Fruit fly (Drosophila melanogaster) whole organism, embryonic: Measurements from ENCODE around the gene CG31948.

Experiments used
- Asciz ChIP-seq: fragments of 200-800 bp; sonication (Bioruptor generic); optimal IDR thresholded peaks from 2 replicates; lab custom pipeline; 2017; ENCODE audit warnings: missing biosample characterization, mild to moderate bottlenecking, missing genetic modification characterization, missing genetic modification reagents
- CG10462 ChIP-seq: fragments of 200-800 bp; sonication (Bioruptor generic); optimal IDR thresholded peaks from 2 replicates; lab custom pipeline; 2016; ENCODE audit warnings: missing biosample characterization, missing genetic modification characterization
- CG14667 ChIP-seq: fragments of 200-800 bp; sonication (Bioruptor generic); IDR thresholded peaks from 2 replicates; pipeline ENCODE4 v1.3.6; 2022; ENCODE audit warnings: missing biosample characterization, missing genetic modification characterization
- CG15011 ChIP-seq: fragments of 200-800 bp; sonication (Bioruptor generic); optimal IDR thresholded peaks from 3 replicates; lab custom pipeline; 2018; ENCODE audit warnings: missing biosample characterization, mild to moderate bottlenecking, missing genetic modification characterization
- CG15479 ChIP-seq: fragments of 200-800 bp; sonication (Bioruptor generic); optimal IDR thresholded peaks from 3 replicates; lab custom pipeline; 2019; ENCODE audit warnings: missing biosample characterization, mild to moderate bottlenecking, missing genetic modification characterization, moderate library complexity
- CG32772 ChIP-seq: fragments of 200-800 bp; sonication (Bioruptor generic); IDR thresholded peaks from 2 replicates; pipeline ENCODE4 v1.3.6; 2022; ENCODE audit warnings: missing biosample characterization, missing genetic modification characterization
- CG3847 ChIP-seq: fragments of 200-800 bp; sonication (Bioruptor generic); IDR thresholded peaks from 2 replicates; pipeline ENCODE4 v1.3.6; 2022; ENCODE audit warnings: missing biosample characterization, missing genetic modification characterization
- CG3995 ChIP-seq: fragments of 200-800 bp; sonication (Bioruptor generic); optimal IDR thresholded peaks from 3 replicates; lab custom pipeline; 2016; ENCODE audit warnings: missing biosample characterization, missing genetic modification characterization
- CG42726 ChIP-seq: fragments of 200-800 bp; sonication (Bioruptor generic); IDR thresholded peaks from 2 replicates; pipeline ENCODE4 v1.3.6; 2022; ENCODE audit warnings: missing biosample characterization, missing genetic modification characterization; ENCODE audit not compliant: partially characterized antibody
- CG4707 ChIP-seq: fragments of 200-800 bp; sonication (Bioruptor generic); optimal IDR thresholded peaks from 2 replicates; lab custom pipeline; 2018; ENCODE audit warnings: missing biosample characterization, mild to moderate bottlenecking, missing genetic modification characterization, moderate library complexity
- CG8089 ChIP-seq: fragments of 200-800 bp; sonication (Bioruptor generic); optimal IDR thresholded peaks from 3 replicates; lab custom pipeline; 2016; ENCODE audit warnings: missing biosample characterization, missing genetic modification characterization
- Dll ChIP-seq: fragments of 200-800 bp; sonication (Bioruptor generic); IDR thresholded peaks from 4 replicates; pipeline ENCODE4 v1.3.6; 2022; ENCODE audit warnings: missing biosample characterization, missing genetic modification characterization; ENCODE audit not compliant: partially characterized antibody
- ERR ChIP-seq: fragments of 200-800 bp; sonication (Bioruptor generic); optimal IDR thresholded peaks from 2 replicates; lab custom pipeline; 2016; ENCODE audit warnings: missing biosample characterization, missing genetic modification characterization
- Neu2 ChIP-seq: fragments of 200-800 bp; sonication (Bioruptor generic); optimal IDR thresholded peaks from 3 replicates; lab custom pipeline; 2016; ENCODE audit warnings: missing biosample characterization, missing genetic modification characterization, borderline replicate concordance
- Pdp1 ChIP-seq, 2 experiments: fragments of 200-800 bp; sonication (Bioruptor generic); optimal IDR thresholded peaks; 3 replicates each; lab custom pipeline; 2016; ENCODE audit warnings: missing biosample characterization in 2 of 2, missing genetic modification characterization in 2 of 2, mild to moderate bottlenecking in 1 of 2, moderate library complexity in 1 of 2
- Sin3A ChIP-seq: fragments of >200 bp; optimal IDR thresholded peaks from 2 replicates; lab custom pipeline; 2018
- ac ChIP-seq: fragments of 200-800 bp; sonication (Bioruptor generic); optimal IDR thresholded peaks from 3 replicates; lab custom pipeline; 2017; ENCODE audit warnings: missing biosample characterization, mild to moderate bottlenecking, missing genetic modification characterization
- ato ChIP-seq: fragments of 200-800 bp; sonication (Bioruptor generic); IDR thresholded peaks from 2 replicates; pipeline ENCODE4 v1.3.6; 2022; ENCODE audit warnings: missing biosample characterization, missing genetic modification characterization; ENCODE audit not compliant: partially characterized antibody
- btn ChIP-seq: fragments of 200-800 bp; sonication (Bioruptor generic); optimal IDR thresholded peaks from 2 replicates; lab custom pipeline; 2016; ENCODE audit warnings: missing biosample characterization, missing genetic modification characterization
- chinmo ChIP-seq: fragments of 200-800 bp; sonication (Bioruptor generic); IDR thresholded peaks from 4 replicates; pipeline ENCODE4 v1.3.6; 2022; ENCODE audit warnings: missing biosample characterization, missing genetic modification characterization; ENCODE audit not compliant: partially characterized antibody
- cwo ChIP-seq: fragments of 200-800 bp; sonication (Bioruptor generic); optimal IDR thresholded peaks from 3 replicates; lab custom pipeline; 2017; ENCODE audit warnings: missing biosample characterization, missing genetic modification characterization, mild to moderate bottlenecking, moderate library complexity, missing genetic modification reagents
- dan ChIP-seq: fragments of 200-800 bp; sonication (Bioruptor generic); IDR thresholded peaks from 2 replicates; pipeline ENCODE4 v1.3.6; 2022; ENCODE audit warnings: missing biosample characterization, missing genetic modification characterization
- dm ChIP-seq: fragments of 200-800 bp; sonication (Bioruptor generic); optimal IDR thresholded peaks from 3 replicates; lab custom pipeline; 2016; ENCODE audit warnings: missing biosample characterization, missing genetic modification characterization
- exex ChIP-seq: fragments of 200-800 bp; sonication (Bioruptor generic); optimal IDR thresholded peaks from 4 replicates; lab custom pipeline; 2018; ENCODE audit warnings: missing biosample characterization, mild to moderate bottlenecking, missing genetic modification characterization, moderate library complexity
- ftz-f1 ChIP-seq: fragments of 200-800 bp; sonication (Bioruptor generic); optimal IDR thresholded peaks from 2 replicates; lab custom pipeline; 2016; ENCODE audit warnings: missing biosample characterization, missing genetic modification characterization
- grau ChIP-seq: fragments of 200-800 bp; optimal IDR thresholded peaks from 3 replicates; lab custom pipeline; 2019; ENCODE audit warnings: missing biosample characterization, mild to moderate bottlenecking, missing genetic modification characterization, moderate library complexity
- grn ChIP-seq: fragments of 200-800 bp; sonication (Bioruptor generic); optimal IDR thresholded peaks from 3 replicates; lab custom pipeline; 2017; ENCODE audit warnings: missing biosample characterization, missing genetic modification characterization
- hbn ChIP-seq: fragments of 200-800 bp; sonication (Bioruptor generic); IDR thresholded peaks from 2 replicates; pipeline ENCODE4 v1.3.6; 2022; ENCODE audit warnings: missing biosample characterization, missing genetic modification characterization; ENCODE audit not compliant: partially characterized antibody
- hth ChIP-seq: fragments of >200 bp; optimal IDR thresholded peaks from 2 replicates; lab custom pipeline; 2017; ENCODE audit warnings: inconsistent platforms
- nmo ChIP-seq: fragments of 200-800 bp; sonication (Bioruptor generic); optimal IDR thresholded peaks from 2 replicates; lab custom pipeline; 2018; ENCODE audit warnings: missing biosample characterization, mild to moderate bottlenecking, missing genetic modification characterization, moderate library complexity
- pan ChIP-seq, 4 experiments: fragments of >200 bp in 3 of 4; fragments of 200-800 bp in 1 of 4; sonication (Bioruptor generic) in 1 of 4; optimal IDR thresholded peaks in 3 of 4; IDR thresholded peaks in 1 of 4; 2 replicates each; pipeline versions ENCODE4 v1.3.6 to Lab custom; 2017 to 2022; ENCODE audit warnings: missing biosample characterization in 2 of 4, missing genetic modification characterization in 2 of 4, mixed read lengths in 1 of 4
- sd ChIP-seq: fragments of 200-800 bp; sonication (Bioruptor generic); optimal IDR thresholded peaks from 3 replicates; lab custom pipeline; 2018; ENCODE audit warnings: missing biosample characterization, mild to moderate bottlenecking, missing genetic modification characterization, moderate library complexity
- sens ChIP-seq: fragments of 200-800 bp; sonication (Bioruptor generic); peaks from one replicate; lab custom pipeline; 2016; ENCODE audit warnings: missing biosample characterization, missing genetic modification characterization
- sob ChIP-seq: fragments of 200-800 bp; sonication (Bioruptor generic); IDR thresholded peaks from 2 replicates; pipeline ENCODE4 v1.3.6; 2022; ENCODE audit warnings: missing biosample characterization, missing genetic modification characterization
- sug ChIP-seq: fragments of 200-800 bp; optimal IDR thresholded peaks from 2 replicates; lab custom pipeline; 2019; ENCODE audit warnings: missing biosample characterization, mild to moderate bottlenecking, missing genetic modification characterization, moderate library complexity
- trem ChIP-seq: fragments of 200-800 bp; optimal IDR thresholded peaks from 3 replicates; lab custom pipeline; 2019; ENCODE audit warnings: missing biosample characterization, mild to moderate bottlenecking, missing genetic modification characterization, moderate library complexity
- unc-4 ChIP-seq: fragments of 200-800 bp; sonication (Bioruptor generic); IDR thresholded peaks from 2 replicates; pipeline ENCODE4 v1.3.6; 2022; ENCODE audit warnings: missing biosample characterization, missing genetic modification characterization; ENCODE audit not compliant: partially characterized antibody
- yki ChIP-seq: fragments of >200 bp; optimal IDR thresholded peaks from 3 replicates; lab custom pipeline; 2018
- zen ChIP-seq: fragments of 200-800 bp; sonication (Bioruptor generic); optimal IDR thresholded peaks from 3 replicates; lab custom pipeline; 2018; ENCODE audit warnings: missing biosample characterization, mild to moderate bottlenecking, missing genetic modification characterization, moderate library complexity

Gene CG31948

DNA sequence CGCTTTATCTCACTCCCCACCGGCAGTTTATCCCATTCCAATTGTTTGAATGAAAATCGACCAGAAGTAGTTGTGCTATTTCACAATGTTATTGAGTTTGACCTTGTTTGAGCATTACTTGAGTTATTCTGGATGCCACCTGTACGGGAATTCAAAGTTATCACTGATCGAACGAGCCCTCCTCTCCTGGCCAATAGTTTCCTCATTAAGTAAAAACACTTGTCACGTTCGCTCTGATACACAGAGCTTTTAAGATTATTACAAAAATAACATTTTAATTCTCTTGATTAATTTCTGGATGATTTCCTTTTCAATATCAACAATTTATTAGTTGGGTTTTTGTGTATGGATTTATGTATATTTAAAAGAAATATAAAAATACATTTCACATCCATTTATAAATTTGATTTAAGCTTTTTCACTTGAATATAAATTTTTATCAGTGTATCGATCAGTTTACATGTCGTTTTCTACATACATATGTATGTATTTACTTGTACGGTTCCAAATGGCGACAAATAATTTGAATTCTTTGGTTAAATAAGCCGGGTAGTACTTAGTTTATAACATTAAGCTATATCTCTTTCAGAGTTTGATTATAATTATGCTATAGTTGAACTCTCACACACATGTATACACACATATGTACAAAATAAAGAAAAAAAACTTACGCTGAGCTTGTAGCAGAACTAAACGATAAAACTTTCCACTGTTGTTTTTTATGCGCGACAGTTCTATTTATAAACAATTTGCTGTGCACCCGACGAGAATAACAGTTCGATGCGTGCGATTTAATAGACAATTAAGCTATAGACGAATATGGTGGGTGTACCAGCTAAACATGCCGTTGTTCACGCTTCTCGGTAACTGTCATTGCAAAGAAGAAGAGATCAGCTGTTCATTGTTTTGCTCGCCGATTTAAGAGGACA, 42.4 kb downstream of the CG31948 start, which contains the start of the genes CG3609 and CG15390 (continued):
- peak; percentile 65 for TF ChIP-seq CG14667 (GFP tag; lab: Robert Waterston, UW)
- TF ChIP-seq Sin3A (lab: Kevin White, UChicago): peak; percentile 4
- TF ChIP-seq nmo (GFP tag; lab: Kevin White, UChicago): peak; percentile 57
- peak; percentile 89 for TF ChIP-seq sob
- peak; percentile 81 for TF ChIP-seq CG10462 (GFP tag; lab: Kevin White, UChicago)
- no peak; the same call in 3 of the 4 replicates for TF ChIP-seq Dll
- TF ChIP-seq CG8089 (GFP tag; lab: Kevin White, UChicago): peak; percentile 37
- peak; percentile 32; the same call in 1 of the 2 replicates for TF ChIP-seq hbn (GFP tag; lab: Robert Waterston, UW)
- TF ChIP-seq dm (GFP tag; lab: Kevin White, UChicago): peak; percentile 95
- TF ChIP-seq Asciz (GFP tag; lab: Kevin White, UChicago): peak; percentile 29
- TF ChIP-seq yki: no peak
- TF ChIP-seq CG42726 (GFP tag; lab: Robert Waterston, UW): no peak
- TF ChIP-seq CG3847 (GFP tag; lab: Robert Waterston, UW): peak; percentile 86
- TF ChIP-seq ac: no peak

DNA sequence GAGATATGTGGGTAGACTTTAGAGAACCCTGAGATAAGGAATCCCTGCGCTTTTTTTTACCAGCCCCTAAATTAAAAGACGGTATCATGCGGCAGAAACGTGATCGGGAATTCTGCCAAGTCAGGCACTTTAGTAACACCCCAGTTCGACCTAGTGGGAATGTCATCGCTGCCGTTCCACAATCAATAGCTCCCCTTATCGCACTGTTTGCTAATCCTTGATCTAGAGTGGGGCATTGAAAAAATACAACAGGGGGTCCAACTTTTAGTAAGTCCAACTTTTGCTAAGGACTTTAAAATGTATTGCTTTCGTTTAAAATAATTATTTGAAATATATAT, 44.4 kb downstream of the CG31948 start:
- peak; percentile 58 for TF ChIP-seq grn
- TF ChIP-seq ERR (GFP tag; lab: Kevin White, UChicago): peak; percentile 38
- peak; percentile 1 for TF ChIP-seq sd (tag; lab: Kevin White, UChicago)
- peak; percentile 39 for TF ChIP-seq sens
- TF ChIP-seq cwo (GFP tag; lab: Kevin White, UChicago): peak; percentile 75
- no peak for TF ChIP-seq ftz-f1 (GFP tag; lab: Kevin White, UChicago)
- no peak for TF ChIP-seq ato (GFP tag; lab: Robert Waterston, UW)
- 0 out of 4 replicates have a peak, but pooled peaks have one; percentile 43 for TF ChIP-seq chinmo
- peak; percentile 97 for TF ChIP-seq sug (tag; lab: Kevin White, UChicago)
- TF ChIP-seq exex: peak; percentile 25

- TF ChIP-seq CG15479 (peak; percentile 11), unc-4 (GFP tag; lab: Robert Waterston, UW) (no peak), CG3995 (GFP tag; lab: Kevin White, UChicago) (no peak), btn (no peak), trem (no peak), Pdp1 (GFP tag; optimal IDR thresholded peaks at IDR 0.05; lab: Kevin White, UChicago) (peak in 1 of 2 experiments; percentile 14), zen (tag; lab: Kevin White, UChicago) (no peak), exex (peak; percentile 51), CG15011 (GFP tag; lab: Kevin White, UChicago) (no peak)
- TF ChIP-seq, all 482 proteins: peak for 3
These were observed 45.0 kb downstream of the CG31948 start, which contains the start of gene CG3597 for dm6 chr2L:2371406-2372111. CG3597 (minus strand) TSS chr2L:2371524.

dm6 chr2L:2370352-2370751, 46.2 kb downstream of the CG31948 start:
- no peak for TF ChIP-seq hth (lab: Kevin White, UChicago)
- TF ChIP-seq CG4707 (GFP tag; lab: Kevin White, UChicago): no peak
- no peak for TF ChIP-seq pan (optimal IDR thresholded peaks at IDR 0.05; lab: Kevin White, UChicago)
- TF ChIP-seq pan (GFP tag; optimal IDR thresholded peaks at IDR 0.05 in 1 of 2, IDR thresholded peaks at IDR 0.05 in 1 of 2): no peak
- TF ChIP-seq grau (tag; lab: Kevin White, UChicago): no peak
- no peak for TF ChIP-seq Neu2 (GFP tag; lab: Kevin White, UChicago)
- no peak for TF ChIP-seq dan (GFP tag; lab: Robert Waterston, UW)
- no peak for TF ChIP-seq CG32772 (GFP tag; lab: Robert Waterston, UW)
